Worm (Caenorhabditis elegans) whole organism, L2 larva: ENCODE measurements around the gene sel-8.

Experiments used
- C34F6.9 ChIP-seq: fragments of 150-350 bp; optimal IDR thresholded peaks from 2 replicates; lab custom pipeline; 2014; ENCODE audit warnings: missing biosample characterization, missing genetic modification characterization
- F13H6.1 ChIP-seq: sonication (generic microtip); optimal IDR thresholded peaks from 2 replicates; lab custom pipeline; 2016; ENCODE audit warnings: missing genetic modification characterization, missing compliant biosample characterization
- Y55F3AM.14 ChIP-seq: fragments of 200-800 bp; sonication (Bioruptor generic); optimal IDR thresholded peaks from 2 replicates; lab custom pipeline; 2018; ENCODE audit warnings: mild to moderate bottlenecking, missing genetic modification characterization, missing compliant biosample characterization
- aly-2 ChIP-seq: fragments of 150-350 bp; optimal IDR thresholded peaks from 2 replicates; lab custom pipeline; 2014; ENCODE audit warnings: missing biosample characterization, missing genetic modification characterization
- blmp-1 ChIP-seq: sonication (generic microtip); optimal IDR thresholded peaks from 2 replicates; lab custom pipeline; 2017; ENCODE audit warnings: missing genetic modification characterization, mild to moderate bottlenecking, missing compliant biosample characterization, antibody characterized with exemption, moderate library complexity; ENCODE audit not compliant: insufficient read depth
- ceh-16 ChIP-seq: fragments of 150-350 bp; optimal IDR thresholded peaks from 2 replicates; lab custom pipeline; 2014; ENCODE audit warnings: missing biosample characterization, missing genetic modification characterization
- crh-2 ChIP-seq: sonication (generic microtip); optimal IDR thresholded peaks from 2 replicates; lab custom pipeline; 2017; ENCODE audit warnings: missing biosample characterization, missing genetic modification characterization
- egl-27 ChIP-seq: sonication (generic microtip); optimal IDR thresholded peaks from 3 replicates; lab custom pipeline; 2017; ENCODE audit warnings: missing biosample characterization, missing genetic modification reagents, missing genetic modification characterization
- fos-1 ChIP-seq: fragments of 150-350 bp; optimal IDR thresholded peaks from 2 replicates; lab custom pipeline; 2014; ENCODE audit warnings: missing biosample characterization, missing genetic modification characterization
- gmeb-1 ChIP-seq: fragments of 150-350 bp; optimal IDR thresholded peaks from 2 replicates; lab custom pipeline; 2014; ENCODE audit warnings: missing biosample characterization, missing genetic modification characterization
- lin-11 ChIP-seq: fragments of 150-350 bp; sonication (generic microtip); optimal IDR thresholded peaks from 2 replicates; lab custom pipeline; 2014; ENCODE audit warnings: missing biosample characterization, missing genetic modification characterization, inconsistent platforms, mixed read lengths
- lin-13 ChIP-seq: fragments of 150-350 bp; optimal IDR thresholded peaks from 2 replicates; lab custom pipeline; 2014; ENCODE audit warnings: missing biosample characterization, missing genetic modification reagents, missing genetic modification characterization
- lsy-2 ChIP-seq, 2 experiments: fragments of 150-350 bp in 1 of 2; sonication (generic microtip) in 1 of 2; optimal IDR thresholded peaks; 2 replicates each; lab custom pipeline; 2014 to 2017; ENCODE audit warnings: missing biosample characterization in 2 of 2, missing genetic modification characterization in 2 of 2
- mbf-1 ChIP-seq: sonication (generic microtip); optimal IDR thresholded peaks from 2 replicates; lab custom pipeline; 2017; ENCODE audit warnings: missing biosample characterization, missing genetic modification characterization
- mdl-1 ChIP-seq, 2 experiments: fragments of 150-350 bp in 1 of 2; sonication (generic microtip) in 1 of 2; optimal IDR thresholded peaks; 2 replicates each; lab custom pipeline; 2017; ENCODE audit warnings: missing biosample characterization in 2 of 2, missing genetic modification characterization in 2 of 2
- nhr-10 ChIP-seq: sonication (generic microtip); optimal IDR thresholded peaks from 2 replicates; lab custom pipeline; 2017; ENCODE audit warnings: missing biosample characterization, missing genetic modification characterization
- nhr-11 ChIP-seq: fragments of 150-350 bp; optimal IDR thresholded peaks from 2 replicates; lab custom pipeline; 2014; ENCODE audit warnings: missing biosample characterization, missing genetic modification characterization
- nhr-12 ChIP-seq: fragments of 150-350 bp; optimal IDR thresholded peaks from 2 replicates; lab custom pipeline; 2014; ENCODE audit warnings: missing biosample characterization, missing genetic modification characterization
- nhr-129 ChIP-seq: fragments of 150-350 bp; optimal IDR thresholded peaks from 2 replicates; lab custom pipeline; 2014; ENCODE audit warnings: missing biosample characterization, missing genetic modification characterization
- nhr-21 ChIP-seq: fragments of 150-350 bp; optimal IDR thresholded peaks from 2 replicates; lab custom pipeline; 2014; ENCODE audit warnings: missing biosample characterization, missing genetic modification characterization
- nhr-23 ChIP-seq: fragments of 150-350 bp; optimal IDR thresholded peaks from 2 replicates; lab custom pipeline; 2014; ENCODE audit warnings: missing biosample characterization, missing genetic modification reagents, missing genetic modification characterization
- nhr-237 ChIP-seq: fragments of 150-350 bp; optimal IDR thresholded peaks from 2 replicates; lab custom pipeline; 2014; ENCODE audit warnings: missing biosample characterization, missing genetic modification characterization
- nhr-25 ChIP-seq: fragments of 150-350 bp; sonication (generic microtip); optimal IDR thresholded peaks from 3 replicates; lab custom pipeline; 2014; ENCODE audit warnings: missing biosample characterization, missing genetic modification characterization
- peb-1 ChIP-seq: fragments of 150-350 bp; optimal IDR thresholded peaks from 2 replicates; lab custom pipeline; 2014; ENCODE audit warnings: missing biosample characterization, missing genetic modification characterization
- sem-4 ChIP-seq: fragments of 150-350 bp; optimal IDR thresholded peaks from 2 replicates; lab custom pipeline; 2014; ENCODE audit warnings: missing biosample characterization, missing genetic modification reagents, missing genetic modification characterization
- sma-3 ChIP-seq: sonication (generic microtip); optimal IDR thresholded peaks from 2 replicates; lab custom pipeline; 2016; ENCODE audit warnings: missing genetic modification reagents, missing genetic modification characterization, missing compliant biosample characterization
- sma-9 ChIP-seq, 2 experiments: fragments of 150-350 bp in 1 of 2; sonication (generic microtip) in 1 of 2; optimal IDR thresholded peaks; 2 replicates each; lab custom pipeline; 2014 to 2016; ENCODE audit warnings: missing genetic modification characterization in 2 of 2, mild to moderate bottlenecking in 1 of 2, missing biosample characterization in 1 of 2, missing compliant biosample characterization in 1 of 2, missing genetic modification reagents in 1 of 2, moderate library complexity in 1 of 2
- snpc-4 ChIP-seq: fragments of 150-350 bp; optimal IDR thresholded peaks from 2 replicates; lab custom pipeline; 2014; ENCODE audit warnings: missing biosample characterization, missing genetic modification characterization
- unc-39 ChIP-seq: fragments of 150-350 bp; optimal IDR thresholded peaks from 2 replicates; lab custom pipeline; 2014; ENCODE audit warnings: missing biosample characterization, missing genetic modification characterization
- unc-55 ChIP-seq: fragments of 150-350 bp; sonication (generic microtip); optimal IDR thresholded peaks from 3 replicates; lab custom pipeline; 2014; ENCODE audit warnings: missing biosample characterization, missing genetic modification reagents, missing genetic modification characterization
- unc-62 ChIP-seq: fragments of 150-350 bp; optimal IDR thresholded peaks from 2 replicates; lab custom pipeline; 2014; ENCODE audit warnings: missing biosample characterization, missing genetic modification reagents, missing genetic modification characterization
- zag-1 ChIP-seq: fragments of 150-350 bp; optimal IDR thresholded peaks from 2 replicates; lab custom pipeline; 2014; ENCODE audit warnings: missing biosample characterization, missing genetic modification characterization
- ztf-1 ChIP-seq: fragments of 200-800 bp; sonication (Bioruptor generic); conservative IDR thresholded peaks from 2 replicates; pipeline ENCODE4 v1.3.6; 2022; ENCODE audit warnings: missing genetic modification characterization, missing compliant biosample characterization
- ztf-4 ChIP-seq: fragments of 150-350 bp; optimal IDR thresholded peaks from 2 replicates; lab custom pipeline; 2014; ENCODE audit warnings: missing biosample characterization, missing genetic modification characterization

The sel-8 gene

ce11 chrIII:3630337-3630736 lies 3.4 kb upstream of the sel-8 start, which contains the start of gene mrps-31 (continued):
- TF ChIP-seq gmeb-1: peak; percentile 51
- TF ChIP-seq nhr-25: no peak
- no peak for TF ChIP-seq nhr-21
- no peak for TF ChIP-seq ceh-16 (tag; lab: Kevin White, UChicago)
- TF ChIP-seq peb-1 (tag; lab: Kevin White, UChicago): no peak
- TF ChIP-seq C34F6.9: peak; percentile 71
- no peak for TF ChIP-seq zag-1 (tag; lab: Kevin White, UChicago)
- TF ChIP-seq unc-39 (tag; lab: Kevin White, UChicago): no peak
- peak; percentile 13 to 70 for TF ChIP-seq lsy-2 (tag; optimal IDR thresholded peaks at IDR 0.05; lab: Kevin White, UChicago)
- peak; percentile 91 for TF ChIP-seq fos-1
- no peak for TF ChIP-seq ztf-4 (tag; lab: Kevin White, UChicago)
- no peak for TF ChIP-seq mdl-1 (tag; optimal IDR thresholded peaks at IDR 0.05; lab: Kevin White, UChicago)
- no peak for TF ChIP-seq blmp-1 (tag; lab: Kevin White, UChicago)
- TF ChIP-seq nhr-237 (tag; lab: Kevin White, UChicago): no peak
- TF ChIP-seq sem-4: no peak
- TF ChIP-seq sma-3 (GFP tag; lab: Kevin White, UChicago): peak; percentile 54
- TF ChIP-seq nhr-129 (tag; lab: Kevin White, UChicago): peak; percentile 23
- TF ChIP-seq, all 48 proteins: peak for 13

DNA sequence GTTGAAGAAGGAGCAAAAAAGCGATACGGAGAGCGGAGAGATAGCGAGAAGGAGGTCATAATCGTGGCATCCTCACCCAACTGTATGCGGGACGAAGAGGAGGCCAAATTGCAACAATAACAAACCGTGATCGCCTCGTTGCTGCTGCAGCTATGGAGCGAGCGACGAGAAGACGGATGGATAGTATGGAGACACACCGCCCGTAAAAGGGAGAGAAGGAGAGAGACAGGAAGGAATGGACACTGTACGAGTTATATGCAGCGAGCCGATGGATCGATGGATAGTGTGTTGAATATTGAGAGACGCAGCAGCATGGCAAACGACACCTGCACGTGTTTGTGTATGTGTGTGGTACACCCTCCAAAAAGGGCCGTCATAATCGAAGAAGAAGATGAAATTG lies 3.2 kb downstream of the sel-8 start:
- TF ChIP-seq nhr-129 (tag; lab: Kevin White, UChicago) (peak; percentile 15), nhr-11 (tag; lab: Kevin White, UChicago) (no peak)

DNA sequence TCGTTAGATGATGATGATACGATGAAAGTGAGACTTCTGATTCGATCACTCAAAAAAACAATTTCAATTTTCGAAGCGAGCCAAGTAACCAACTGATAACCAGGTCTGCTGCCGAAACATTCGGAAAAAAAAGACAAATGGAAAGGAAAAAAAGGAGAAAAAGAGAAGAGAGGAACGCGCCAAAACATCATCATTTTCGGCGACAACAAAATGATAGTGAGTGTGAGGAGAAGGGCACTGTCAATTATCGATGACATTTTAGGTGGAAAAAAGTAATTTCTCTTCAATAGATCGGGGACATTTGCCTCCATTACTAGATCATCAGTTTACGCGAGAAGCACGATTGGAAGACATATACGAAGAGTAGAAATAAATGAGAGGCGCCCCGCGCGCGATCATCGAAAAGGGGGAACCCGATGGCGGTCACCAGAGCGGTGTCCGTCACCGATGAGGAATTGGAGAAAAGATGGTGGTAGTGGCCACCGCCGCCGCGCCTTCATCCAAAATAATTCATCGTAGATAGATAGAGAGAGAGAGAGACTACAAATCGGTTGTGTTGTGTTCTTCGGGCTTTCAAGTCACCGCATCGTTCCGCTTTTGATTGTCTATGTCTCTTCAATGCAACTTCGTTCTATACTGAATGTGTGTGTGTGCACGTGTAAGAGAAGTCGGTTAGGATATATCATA lies 5.6 kb downstream of the sel-8 start:
- peak; percentile 37 for TF ChIP-seq fos-1
- TF ChIP-seq unc-55: no peak
- TF ChIP-seq aly-2: no peak
- TF ChIP-seq peb-1 (tag; lab: Kevin White, UChicago): no peak
- TF ChIP-seq nhr-21: peak; percentile 30
- TF ChIP-seq ceh-16 (tag; lab: Kevin White, UChicago): peak; percentile 63
- TF ChIP-seq egl-27 (tag; lab: Kevin White, UChicago): no peak
- TF ChIP-seq unc-62: no peak
- TF ChIP-seq blmp-1 (tag; lab: Kevin White, UChicago): no peak
- TF ChIP-seq mdl-1 (tag; optimal IDR thresholded peaks at IDR 0.05; lab: Kevin White, UChicago): peak; percentile 10 to 43
- peak; percentile 24 for TF ChIP-seq sma-9 (GFP tag; optimal IDR thresholded peaks at IDR 0.05; lab: Kevin White, UChicago)
- TF ChIP-seq sma-9 (tag; optimal IDR thresholded peaks at IDR 0.05; lab: Kevin White, UChicago): no peak
- no peak for TF ChIP-seq nhr-129 (tag; lab: Kevin White, UChicago)
- TF ChIP-seq lsy-2 (tag; optimal IDR thresholded peaks at IDR 0.05; lab: Kevin White, UChicago): peak in 1 of 2 experiments; percentile 10
- TF ChIP-seq F13H6.1: no peak
- TF ChIP-seq nhr-25: peak; percentile 32
- TF ChIP-seq, all 48 proteins: peak for 7

- no peak for TF ChIP-seq ztf-1 (GFP tag; lab: Robert Waterston, UW)
- TF ChIP-seq F13H6.1: peak; percentile 69
- peak; percentile 48 for TF ChIP-seq unc-55
- peak; percentile 16 for TF ChIP-seq lin-11 (tag; lab: Kevin White, UChicago)
- TF ChIP-seq sem-4: peak; percentile 3
- peak; percentile 12 for TF ChIP-seq C34F6.9
- no peak for TF ChIP-seq Y55F3AM.14 (GFP tag; lab: Kevin White, UChicago)
- TF ChIP-seq egl-27 (tag; lab: Kevin White, UChicago): no peak
- no peak for TF ChIP-seq peb-1 (tag; lab: Kevin White, UChicago)
- TF ChIP-seq aly-2: no peak
- TF ChIP-seq nhr-237 (tag; lab: Kevin White, UChicago): no peak
- no peak for TF ChIP-seq nhr-12 (tag; lab: Kevin White, UChicago)
- no peak for TF ChIP-seq mbf-1
- peak; percentile 14 for TF ChIP-seq lin-13
- no peak for TF ChIP-seq nhr-23 (tag; lab: Kevin White, UChicago)
- peak in 1 of 2 experiments; percentile 37 for TF ChIP-seq lsy-2 (tag; optimal IDR thresholded peaks at IDR 0.05; lab: Kevin White, UChicago)
- TF ChIP-seq mdl-1 (tag; optimal IDR thresholded peaks at IDR 0.05; lab: Kevin White, UChicago): peak in 1 of 2 experiments; percentile 13
- peak; percentile 14 for TF ChIP-seq nhr-129 (tag; lab: Kevin White, UChicago)
- TF ChIP-seq nhr-10 (tag; lab: Kevin White, UChicago): no peak
- TF ChIP-seq crh-2 (tag; lab: Kevin White, UChicago): peak; percentile 7
- TF ChIP-seq snpc-4 (tag; lab: Kevin White, UChicago): peak; percentile 35
Observed at ce11 chrIII:3620652-3621051, 6.3 kb downstream of the sel-8 start.
